Fruit fly (Drosophila melanogaster): ENCODE data around the gene CG15249.

CG15249 gene

dm6 chrX:9875948-9876853 lies 23.2 kb downstream of the CG15249 start, which contains the start of gene CG15247:
Gene CG15247, minus strand, starts transcription at chrX:9876672.
- no peak for TF ChIP-seq CG17801 (GFP tag; optimal IDR thresholded peaks at IDR 0.05; ENCODE audit: partially characterized antibody)

- TF ChIP-seq CG17801 (GFP tag; optimal IDR thresholded peaks at IDR 0.05; ENCODE audit: partially characterized antibody), result no peak
Measured at dm6 chrX:9873917-9874316, 25.5 kb downstream of the CG15249 start, which contains the start of gene CG32695. Gene CG32695, minus strand, starts transcription at chrX:9874057.

dm6 chrX:9871632-9872031 lies 27.8 kb downstream of the CG15249 start, which contains the start of gene CG45061:
Gene CG45061, minus strand, starts transcription at chrX:9871702.
- no peak for TF ChIP-seq CG17801 (GFP tag; optimal IDR thresholded peaks at IDR 0.05; ENCODE audit: partially characterized antibody)

dm6 chrX:9868510-9869248 lies 30.7 kb downstream of the CG15249 start, which contains the start of gene CG45060:
Gene CG45060, minus strand, starts transcription at chrX:9868568.
- no peak for TF ChIP-seq CG17801 (GFP tag; optimal IDR thresholded peaks at IDR 0.05; ENCODE audit: partially characterized antibody)

- TF ChIP-seq CG17801 (GFP tag; optimal IDR thresholded peaks at IDR 0.05; ENCODE audit: partially characterized antibody), result no peak
Measured at dm6 chrX:9864882-9865281, 34.5 kb downstream of the CG15249 start, which contains the start of gene Ser7. Gene Ser7, plus strand, starts transcription at chrX:9865233.

dm6 chrX:9847529-9847928 lies 51.9 kb downstream of the CG15249 start:
- TF ChIP-seq CG17801 (GFP tag; optimal IDR thresholded peaks at IDR 0.05; ENCODE audit: partially characterized antibody), result no peak

Measured in ovary, adult (tissue).